Worm (Caenorhabditis elegans): ENCODE results near the gene C03H5.3.

DNA sequence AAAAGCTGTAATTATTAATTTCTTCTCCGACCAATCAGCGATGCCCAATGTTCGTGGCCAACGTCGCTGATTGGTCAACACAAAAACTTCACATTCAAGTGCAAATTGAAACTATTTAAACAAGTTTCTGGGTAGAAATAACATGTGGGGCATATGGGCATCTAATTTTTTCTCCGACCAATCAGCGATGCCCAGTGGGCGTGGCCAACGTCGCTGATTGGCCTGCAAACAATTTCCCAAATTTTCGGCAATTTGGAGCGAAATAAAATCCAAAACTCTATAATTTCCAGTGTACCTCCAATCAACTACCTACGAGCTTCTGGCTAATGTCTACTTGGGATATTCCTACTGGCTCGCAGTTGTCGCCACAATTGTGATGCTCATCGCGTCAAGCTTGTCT is 44.6 kb upstream of the C03H5.3 start:
- TF ChIP-seq unc-130 (GFP tag; optimal IDR thresholded peaks at IDR 0.05) (no peak), ama-1 (optimal IDR thresholded peaks at IDR 0.05) (no peak), ama-1 (GFP tag; optimal IDR thresholded peaks at IDR 0.05) (no peak)

Measured in whole organism, young adult.